Fruit fly (Drosophila melanogaster): ENCODE measurements around the gene Lint-1.
A peak's percentile ranks its signal among the peaks of the same experiment; 100 is the strongest.

Lint-1 gene

dm6 chrX:11136587-11137512 is 12.3 kb upstream of the Lint-1 start, which contains the start of gene Klp10A (continued):
- peak; percentile 42 for TF ChIP-seq mam (GFP tag; optimal IDR thresholded peaks at IDR 0.05)
- TF ChIP-seq ab (GFP tag; optimal IDR thresholded peaks at IDR 0.05) = peak; percentile 3
- no peak for TF ChIP-seq HLH4C (GFP tag; IDR thresholded peaks at IDR 0.05; ENCODE audit: partially characterized antibody)
- peak; percentile 44; the same call in 1 of the 2 replicates for TF ChIP-seq Rfx (GFP tag; IDR thresholded peaks at IDR 0.05)
- TF ChIP-seq pzg (GFP tag; optimal IDR thresholded peaks at IDR 0.05) = peak; percentile 24
- TF ChIP-seq bigmax (GFP tag; optimal IDR thresholded peaks at IDR 0.05) = no peak
- peak; percentile 58 for TF ChIP-seq Sry-β (GFP tag; optimal IDR thresholded peaks at IDR 0.05)
- TF ChIP-seq CG1647 (GFP tag; optimal IDR thresholded peaks at IDR 0.05) = peak; percentile 11
- TF ChIP-seq CG2875 (GFP tag; optimal IDR thresholded peaks at IDR 0.05) = no peak
- TF ChIP-seq sob (GFP tag; IDR thresholded peaks at IDR 0.05) = peak; percentile 43; the same call in 1 of the 2 replicates
- no peak for TF ChIP-seq sqz (GFP tag; optimal IDR thresholded peaks at IDR 0.05)
- peak; percentile 87 for TF ChIP-seq CG10267 (tag; optimal IDR thresholded peaks at IDR 0.05)
- no peak for TF ChIP-seq hth (optimal IDR thresholded peaks at IDR 0.05)
- peak; percentile 36 for TF ChIP-seq Xbp1 (GFP tag; optimal IDR thresholded peaks at IDR 0.05)
- TF ChIP-seq ranshi (GFP tag; IDR thresholded peaks at IDR 0.05) = no peak
- TF ChIP-seq CG17361 (GFP tag; IDR thresholded peaks at IDR 0.05) = peak; percentile 46; the same call in 1 of the 3 replicates
- TF ChIP-seq Chrac-16 (GFP tag; optimal IDR thresholded peaks at IDR 0.05) = peak; percentile 24
- TF ChIP-seq CG6175 (GFP tag; IDR thresholded peaks at IDR 0.05) = no peak
- TF ChIP-seq Gsc (GFP tag; IDR thresholded peaks at IDR 0.05) = no peak
- TF ChIP-seq Vsx1 (GFP tag; optimal IDR thresholded peaks at IDR 0.05) = no peak
- TF ChIP-seq Doc3 (GFP tag; IDR thresholded peaks at IDR 0.05; ENCODE audit: partially characterized antibody) = no peak
- no peak for TF ChIP-seq jigr1 (GFP tag; IDR thresholded peaks at IDR 0.05)
- TF ChIP-seq sd (tag; optimal IDR thresholded peaks at IDR 0.05) = no peak
- TF ChIP-seq Side (GFP tag; optimal IDR thresholded peaks at IDR 0.05) = peak; percentile 18
- TF ChIP-seq tll (GFP tag; optimal IDR thresholded peaks at IDR 0.05) = no peak
- TF ChIP-seq bowl (GFP tag; IDR thresholded peaks at IDR 0.05) = no peak
- no peak for TF ChIP-seq Hmr (GFP tag; optimal IDR thresholded peaks at IDR 0.05)
- no peak for TF ChIP-seq CG6683 (GFP tag; optimal IDR thresholded peaks at IDR 0.05)
- TF ChIP-seq E2f2 (GFP tag; IDR thresholded peaks at IDR 0.05) = peak; percentile 33
- TF ChIP-seq CG9727 (GFP tag; optimal IDR thresholded peaks at IDR 0.05) = peak; percentile 16
- peak; percentile 6 for TF ChIP-seq NfI (GFP tag; optimal IDR thresholded peaks at IDR 0.05)
- no peak for TF ChIP-seq shn (GFP tag; optimal IDR thresholded peaks at IDR 0.05)
- 0 out of 2 replicates have a peak, but pooled peaks have one; percentile 23 for TF ChIP-seq Rx (GFP tag; IDR thresholded peaks at IDR 0.05)
- no peak for TF ChIP-seq CG10321 (GFP tag; IDR thresholded peaks at IDR 0.05)
- no peak for TF ChIP-seq CG14860 (GFP tag; IDR thresholded peaks at IDR 0.05; ENCODE audit: partially characterized antibody)
- TF ChIP-seq CG5180 (GFP tag; optimal IDR thresholded peaks at IDR 0.05) = no peak
- TF ChIP-seq Dp (GFP tag; optimal IDR thresholded peaks at IDR 0.05) = peak; percentile 16
- peak; percentile 31 for TF ChIP-seq CG1603 (tag; optimal IDR thresholded peaks at IDR 0.05)
- peak; percentile 54 for TF ChIP-seq MESR4 (GFP tag; optimal IDR thresholded peaks at IDR 0.05)
- TF ChIP-seq D (optimal IDR thresholded peaks at IDR 0.05) = no peak
- peak; percentile 23 for TF ChIP-seq D (GFP tag; optimal IDR thresholded peaks at IDR 0.05)
- no peak for TF ChIP-seq sna (GFP tag; IDR thresholded peaks at IDR 0.05; ENCODE audit: partially characterized antibody)
- TF ChIP-seq CG11723 (GFP tag; optimal IDR thresholded peaks at IDR 0.05) = peak; percentile 22
- TF ChIP-seq trh (GFP tag; optimal IDR thresholded peaks at IDR 0.05) = no peak
- no peak for TF ChIP-seq HLH54F (GFP tag; optimal IDR thresholded peaks at IDR 0.05)
- TF ChIP-seq cg (GFP tag; optimal IDR thresholded peaks at IDR 0.05) = peak; percentile 91
- peak; percentile 7 for TF ChIP-seq nom (GFP tag; optimal IDR thresholded peaks at IDR 0.05)
- TF ChIP-seq E2f1 (GFP tag; IDR thresholded peaks at IDR 0.05) = no peak

Measured in whole organism, embryonic.